Worm (Caenorhabditis elegans) whole organism, early embryonic: Measurements from ENCODE around the gene Y22D7AR.3.

ENCODE experiments used
- ama-1 ChIP-seq: fragments of 150-350 bp; optimal IDR thresholded peaks from 2 replicates; lab custom pipeline; 2014
- scrt-1 ChIP-seq: fragments of 200-800 bp; sonication (Bioruptor generic); IDR thresholded peaks from 2 replicates; pipeline ENCODE4 v1.3.6; 2022; ENCODE audit warnings: missing genetic modification characterization, missing compliant biosample characterization
- sea-1 ChIP-seq: fragments of 200-800 bp; sonication (Bioruptor generic); conservative IDR thresholded peaks from 2 replicates; pipeline ENCODE4 v1.3.6; 2022; ENCODE audit warnings: missing genetic modification characterization, missing compliant biosample characterization
- tbx-11 ChIP-seq: fragments of 200-800 bp; sonication (Bioruptor generic); IDR thresholded peaks from 2 replicates; pipeline ENCODE4 v1.3.6; 2022; ENCODE audit warnings: missing genetic modification characterization, missing compliant biosample characterization

ce11 chrIII:1695006-1695405 lies 29.4 kb upstream of the Y22D7AR.3 start, which contains the start of gene srd-64:
- no peak for TF ChIP-seq tbx-11 (GFP tag; lab: Robert Waterston, UW)
- TF ChIP-seq scrt-1 (GFP tag; lab: Robert Waterston, UW), result no peak
- TF ChIP-seq ama-1 (lab: Kevin White, UChicago), result no peak
- no peak for TF ChIP-seq sea-1 (GFP tag; lab: Robert Waterston, UW)
